Worm (Caenorhabditis elegans) whole organism, L4 larva: Measurements from ENCODE around the gene polq-1.

ENCODE experiments used
- D1046.2 ChIP-seq: fragments of 200-800 bp; sonication (Bioruptor generic); IDR thresholded peaks from 2 replicates; pipeline ENCODE4 v1.3.6; 2022; ENCODE audit warnings: missing genetic modification characterization, missing compliant biosample characterization
- F26F4.8 ChIP-seq: fragments of 200-800 bp; sonication (Bioruptor generic); conservative IDR thresholded peaks from 2 replicates; pipeline ENCODE4 v1.3.6; 2022; ENCODE audit warnings: missing genetic modification characterization, missing compliant biosample characterization
- Y48G9A.11 ChIP-seq: fragments of 200-800 bp; sonication (Bioruptor generic); IDR thresholded peaks from 2 replicates; pipeline ENCODE4 v1.3.6; 2022; ENCODE audit warnings: missing genetic modification reagents, missing genetic modification characterization, missing compliant biosample characterization
- Y5F2A.4 ChIP-seq: fragments of 200-800 bp; sonication (Bioruptor generic); optimal IDR thresholded peaks from 2 replicates; lab custom pipeline; 2018; ENCODE audit warnings: mild to moderate bottlenecking, missing genetic modification characterization, missing compliant biosample characterization
- Y75B8A.6 ChIP-seq: fragments of 200-800 bp; sonication (Bioruptor generic); IDR thresholded peaks from 2 replicates; pipeline ENCODE4 v1.3.6; 2022; ENCODE audit warnings: missing genetic modification reagents, missing genetic modification characterization, missing compliant biosample characterization
- ZK546.5 ChIP-seq, 2 experiments: sonication (generic microtip); optimal IDR thresholded peaks; 2 replicates each; lab custom pipeline; 2017; ENCODE audit warnings: missing biosample characterization in 2 of 2, missing genetic modification characterization in 2 of 2
- aha-1 ChIP-seq: fragments of 150-350 bp; peaks from one replicate; lab custom pipeline; 2014; ENCODE audit warnings: missing biosample characterization, missing genetic modification characterization
- ama-1 ChIP-seq: fragments of 150-350 bp; optimal IDR thresholded peaks from 2 replicates; lab custom pipeline; 2014; ENCODE audit warnings: inconsistent platforms, mixed read lengths
- arid-1 ChIP-seq: fragments of 200-800 bp; sonication (Bioruptor generic); conservative IDR thresholded peaks from 2 replicates; pipeline ENCODE4 v1.3.6; 2022; ENCODE audit warnings: missing genetic modification reagents, missing genetic modification characterization, missing compliant biosample characterization
- ceh-20 ChIP-seq: fragments of 200-800 bp; sonication (Bioruptor generic); IDR thresholded peaks from 2 replicates; pipeline ENCODE4 v1.3.6; 2022; ENCODE audit warnings: missing genetic modification reagents, missing genetic modification characterization, missing compliant biosample characterization
- ceh-28 ChIP-seq: fragments of 150-350 bp; optimal IDR thresholded peaks from 2 replicates; lab custom pipeline; 2014; ENCODE audit warnings: missing biosample characterization, missing genetic modification reagents, missing genetic modification characterization
- ceh-44 ChIP-seq: fragments of 200-800 bp; sonication (Bioruptor generic); IDR thresholded peaks from 2 replicates; pipeline ENCODE4 v1.3.6; 2022; ENCODE audit warnings: missing genetic modification reagents, missing genetic modification characterization, missing compliant biosample characterization
- daf-16 ChIP-seq, 3 experiments: sonication (generic microtip); optimal IDR thresholded peaks; 2 replicates each; lab custom pipeline; 2016 to 2017; ENCODE audit warnings: missing genetic modification characterization in 3 of 3, missing genetic modification reagents in 3 of 3, mild to moderate bottlenecking in 2 of 3, missing compliant biosample characterization in 2 of 3, missing biosample characterization in 1 of 3, moderate library complexity in 1 of 3
- dpl-1 ChIP-seq: fragments of 150-350 bp; optimal IDR thresholded peaks from 2 replicates; lab custom pipeline; 2014; ENCODE audit warnings: missing biosample characterization, missing genetic modification reagents, missing genetic modification characterization
- dve-1 ChIP-seq: sonication (generic microtip); optimal IDR thresholded peaks from 2 replicates; lab custom pipeline; 2017; ENCODE audit warnings: antibody characterized with exemption, mild to moderate bottlenecking, missing genetic modification characterization, missing compliant biosample characterization; ENCODE audit not compliant: insufficient read depth
- egl-43 ChIP-seq: fragments of 200-800 bp; sonication (Bioruptor generic); IDR thresholded peaks from 2 replicates; pipeline ENCODE4 v1.3.6; 2022; ENCODE audit warnings: missing genetic modification reagents, missing genetic modification characterization, missing compliant biosample characterization
- hif-1 ChIP-seq, 2 experiments: sonication (generic microtip); optimal IDR thresholded peaks; 2 replicates each; lab custom pipeline; 2016 to 2017; ENCODE audit warnings: missing compliant biosample characterization in 2 of 2, missing genetic modification characterization in 2 of 2, missing genetic modification reagents in 2 of 2, missing genotype in 2 of 2, mild to moderate bottlenecking in 1 of 2
- lim-7 ChIP-seq: fragments of 200-800 bp; sonication (Bioruptor generic); IDR thresholded peaks from 2 replicates; pipeline ENCODE4 v1.3.6; 2022; ENCODE audit warnings: missing genetic modification characterization, missing compliant biosample characterization
- lin-38 ChIP-seq: fragments of 200-800 bp; sonication (Bioruptor generic); IDR thresholded peaks from 2 replicates; pipeline ENCODE4 v1.3.6; 2022; ENCODE audit warnings: missing genetic modification reagents, missing genetic modification characterization, missing compliant biosample characterization
- lin-39 ChIP-seq: fragments of 150-350 bp; optimal IDR thresholded peaks from 2 replicates; lab custom pipeline; 2014; ENCODE audit warnings: missing biosample characterization, missing genetic modification reagents, missing genetic modification characterization
- lir-3 ChIP-seq: sonication (generic microtip); optimal IDR thresholded peaks from 2 replicates; lab custom pipeline; 2016; ENCODE audit warnings: mild to moderate bottlenecking, missing genetic modification characterization, missing compliant biosample characterization
- lsy-2 ChIP-seq, 2 experiments: fragments of 150-350 bp in 1 of 2; sonication (generic microtip) in 1 of 2; optimal IDR thresholded peaks; 2 replicates each; lab custom pipeline; 2014 to 2017; ENCODE audit warnings: missing biosample characterization in 2 of 2, missing genetic modification characterization in 2 of 2
- madf-5 ChIP-seq, 2 experiments: fragments of 200-800 bp; sonication (Bioruptor generic); IDR thresholded peaks; 2 replicates each; pipeline ENCODE4 v1.3.6; 2022; ENCODE audit warnings: missing compliant biosample characterization in 2 of 2, missing genetic modification characterization in 2 of 2
- madf-9 ChIP-seq: fragments of 200-800 bp; sonication (Bioruptor generic); conservative IDR thresholded peaks from 2 replicates; pipeline ENCODE4 v1.3.6; 2022; ENCODE audit warnings: missing genetic modification reagents, missing genetic modification characterization, missing compliant biosample characterization
- mdl-1 ChIP-seq, 2 experiments: fragments of 150-350 bp in 1 of 2; sonication (generic microtip) in 1 of 2; optimal IDR thresholded peaks; 2 replicates each; lab custom pipeline; 2014 to 2017; ENCODE audit warnings: missing biosample characterization in 2 of 2, missing genetic modification characterization in 2 of 2
- mdt-29 ChIP-seq: fragments of 200-800 bp; sonication (Bioruptor generic); IDR thresholded peaks from 2 replicates; pipeline ENCODE4 v1.3.6; 2022; ENCODE audit warnings: missing genetic modification reagents, missing genetic modification characterization, missing compliant biosample characterization
- nhr-102 ChIP-seq: sonication (generic microtip); optimal IDR thresholded peaks from 2 replicates; lab custom pipeline; 2016; ENCODE audit warnings: mild to moderate bottlenecking, missing genetic modification characterization, moderate library complexity, missing compliant biosample characterization
- nhr-237 ChIP-seq: sonication (generic microtip); optimal IDR thresholded peaks from 2 replicates; lab custom pipeline; 2017; ENCODE audit warnings: missing biosample characterization, missing genetic modification characterization
- nhr-25 ChIP-seq: sonication (generic microtip); optimal IDR thresholded peaks from 2 replicates; lab custom pipeline; 2017; ENCODE audit warnings: missing genetic modification characterization, mild to moderate bottlenecking, missing compliant biosample characterization, antibody characterized with exemption, moderate library complexity, borderline replicate concordance; ENCODE audit not compliant: insufficient read depth
- nhr-42 ChIP-seq: fragments of 200-800 bp; sonication (Bioruptor generic); IDR thresholded peaks from 2 replicates; pipeline ENCODE4 v1.3.6; 2022; ENCODE audit warnings: missing genetic modification characterization, missing compliant biosample characterization
- nhr-48 ChIP-seq: sonication (generic microtip); optimal IDR thresholded peaks from 2 replicates; lab custom pipeline; 2016; ENCODE audit warnings: mild to moderate bottlenecking, missing genetic modification characterization, missing compliant biosample characterization
- pqm-1 ChIP-seq: sonication (generic microtip); optimal IDR thresholded peaks from 2 replicates; lab custom pipeline; 2017; ENCODE audit warnings: missing biosample characterization, missing genetic modification characterization
- set-16 ChIP-seq: fragments of 200-800 bp; sonication (Bioruptor generic); IDR thresholded peaks from 2 replicates; pipeline ENCODE4 v1.3.6; 2022; ENCODE audit warnings: missing genetic modification reagents, missing genetic modification characterization, missing compliant biosample characterization
- skn-1 ChIP-seq: fragments of 150-350 bp; optimal IDR thresholded peaks from 2 replicates; lab custom pipeline; 2014; ENCODE audit warnings: missing biosample characterization, missing genetic modification characterization
- spr-1 ChIP-seq: sonication (generic microtip); optimal IDR thresholded peaks from 2 replicates; lab custom pipeline; 2016; ENCODE audit warnings: mild to moderate bottlenecking, missing genetic modification characterization, missing compliant biosample characterization
- tag-97 ChIP-seq: fragments of 200-800 bp; sonication (Bioruptor generic); IDR thresholded peaks from 2 replicates; pipeline ENCODE4 v1.3.6; 2022; ENCODE audit warnings: missing genetic modification characterization, missing compliant biosample characterization
- unc-62 ChIP-seq, 3 experiments: fragments of 150-350 bp in 1 of 3; sonication (generic microtip); optimal IDR thresholded peaks in 2 of 3; peaks in 1 of 3; 1 replicate in 1 of 3; 2 replicates in 2 of 3; lab custom pipeline; 2014 to 2017; ENCODE audit warnings: missing biosample characterization in 3 of 3, missing genetic modification characterization in 3 of 3, missing genetic modification reagents in 3 of 3, missing genotype in 1 of 3
- vab-7 ChIP-seq: fragments of 200-800 bp; sonication (Bioruptor generic); IDR thresholded peaks from 2 replicates; pipeline ENCODE4 v1.3.6; 2022; ENCODE audit warnings: missing genetic modification reagents, missing genetic modification characterization, missing compliant biosample characterization
- zfp-2 ChIP-seq: sonication (generic microtip); optimal IDR thresholded peaks from 2 replicates; lab custom pipeline; 2016; ENCODE audit warnings: mild to moderate bottlenecking, missing genetic modification characterization, missing compliant biosample characterization

The polq-1 gene

DNA sequence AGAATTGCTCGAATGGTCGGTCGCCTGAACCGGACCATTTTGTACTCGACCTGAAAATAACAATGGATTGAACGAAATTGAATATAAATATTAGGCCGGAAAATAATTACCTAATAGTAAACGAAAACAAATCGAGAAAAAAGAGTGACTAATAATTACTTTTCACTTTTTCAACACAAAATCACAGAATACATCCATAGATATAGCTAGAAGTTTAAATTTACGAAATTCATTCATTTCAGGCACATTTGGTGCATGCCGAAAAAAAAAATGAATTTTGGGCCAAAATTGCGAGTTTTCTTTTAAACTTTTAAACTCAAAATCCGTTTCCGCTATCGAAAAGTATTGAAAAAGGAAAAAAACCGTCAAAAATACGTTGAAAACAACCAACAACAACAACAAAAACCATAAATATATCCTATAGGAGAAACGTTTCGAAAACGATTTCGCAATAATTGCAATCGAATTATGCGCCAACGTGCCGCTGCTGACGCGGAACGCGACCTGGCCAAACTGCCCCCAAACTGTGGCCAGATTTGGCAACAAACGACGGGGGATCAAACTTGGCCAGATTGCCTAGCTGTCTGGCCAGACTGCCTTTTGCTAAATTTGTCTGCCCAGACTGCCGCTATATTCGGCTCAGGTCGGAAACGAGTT is 17.6 kb downstream of the polq-1 start, which contains the start of gene Y37B11A.3 (continued):
- TF ChIP-seq dve-1 (tag; lab: Kevin White, UChicago), result peak; percentile 73
- TF ChIP-seq pqm-1, result no peak
- no peak for TF ChIP-seq skn-1 (tag; lab: Kevin White, UChicago)
- no peak for TF ChIP-seq nhr-25 (tag; lab: Kevin White, UChicago)

DNA sequence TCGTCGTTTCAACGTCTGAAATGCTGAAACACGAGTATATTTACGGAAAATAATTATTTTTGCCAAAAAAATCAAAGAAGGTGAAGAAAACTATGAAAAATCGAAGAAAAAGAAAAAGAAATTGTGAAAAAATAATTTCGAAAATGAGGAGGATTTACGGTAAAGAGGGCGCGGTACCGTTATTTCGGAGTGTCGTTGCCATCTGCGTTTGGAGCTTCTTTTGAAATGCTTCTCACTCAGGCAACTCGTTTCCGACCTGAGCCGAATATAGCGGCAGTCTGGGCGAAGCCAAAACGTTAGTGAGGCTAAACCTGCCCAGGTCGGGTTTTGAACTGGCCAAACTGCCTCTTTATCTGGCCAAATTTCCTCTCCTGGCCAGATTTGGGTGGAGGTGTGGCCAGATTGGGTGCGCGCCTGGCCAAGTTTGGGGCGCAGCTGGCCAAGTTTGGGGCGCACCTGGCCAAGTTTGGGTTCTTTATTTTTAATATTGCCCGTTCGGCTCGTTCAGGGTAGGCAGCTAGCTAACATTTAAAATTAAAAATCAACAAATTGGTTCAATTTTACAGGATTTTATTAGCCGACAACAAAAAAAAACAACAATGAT is 19.1 kb downstream of the polq-1 start:
- 0 out of 2 replicates have a peak, but pooled peaks have one; percentile 36 for TF ChIP-seq ceh-44 (GFP tag; lab: Robert Waterston, UW)
- TF ChIP-seq vab-7 (GFP tag; lab: Robert Waterston, UW), result peak; percentile 56
- TF ChIP-seq egl-43 (GFP tag; lab: Robert Waterston, UW), result peak; percentile 46; the same call in 1 of the 2 replicates
- peak; percentile 97 for TF ChIP-seq Y48G9A.11
- peak; percentile 65 for TF ChIP-seq set-16 (GFP tag; lab: Robert Waterston, UW)

DNA sequence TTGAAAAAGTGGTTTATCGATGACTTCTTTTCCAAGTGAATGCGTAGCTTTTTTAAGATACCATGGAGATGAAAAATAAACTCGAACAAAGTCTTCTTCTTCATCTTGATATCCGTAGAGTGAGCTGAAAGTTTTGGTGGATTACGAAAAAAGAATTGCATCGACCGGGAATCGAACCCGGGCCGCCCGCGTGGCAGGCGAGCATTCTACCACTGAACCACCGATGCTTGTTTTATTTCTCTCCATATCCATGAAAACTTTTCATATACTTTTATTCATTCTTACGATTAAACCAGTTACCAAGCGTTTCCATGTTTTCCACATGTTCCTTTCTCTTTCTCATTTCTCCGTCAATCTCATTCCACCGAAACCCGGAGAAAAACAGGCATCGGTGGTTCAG is 20.9 kb downstream of the polq-1 start:
- TF ChIP-seq unc-62 (GFP tag; optimal IDR thresholded peaks at IDR 0.05 in 1 of 2; lab: Kevin White, UChicago), result no peak
- TF ChIP-seq unc-62 (tag; optimal IDR thresholded peaks at IDR 0.05; lab: Kevin White, UChicago), result no peak
- TF ChIP-seq F26F4.8 (GFP tag; lab: Robert Waterston, UW), result 0 out of 2 replicates have a peak, but pooled peaks have one; percentile 69
- TF ChIP-seq mdt-29 (GFP tag; lab: Robert Waterston, UW), result peak; percentile 26; the same call in 1 of the 2 replicates
- no peak for TF ChIP-seq nhr-42
- TF ChIP-seq set-16 (GFP tag; lab: Robert Waterston, UW), result no peak
- TF ChIP-seq ceh-28 (tag; lab: Kevin White, UChicago), result no peak
- TF ChIP-seq Y75B8A.6 (GFP tag; lab: Robert Waterston, UW), result no peak
- peak; percentile 78 for TF ChIP-seq arid-1 (GFP tag; lab: Robert Waterston, UW)
- TF ChIP-seq nhr-237 (tag; lab: Kevin White, UChicago), result no peak
- TF ChIP-seq lim-7 (GFP tag; lab: Robert Waterston, UW), result peak; percentile 74
- TF ChIP-seq daf-16 (GFP tag; optimal IDR thresholded peaks at IDR 0.05; lab: Kevin White, UChicago), result no peak
- no peak for TF ChIP-seq daf-16 (tag; optimal IDR thresholded peaks at IDR 0.05; lab: Kevin White, UChicago)
- peak; percentile 72; the same call in 1 of the 2 replicates for TF ChIP-seq egl-43 (GFP tag; lab: Robert Waterston, UW)
- no peak for TF ChIP-seq aha-1 (tag; lab: Kevin White, UChicago)
- TF ChIP-seq madf-5 (GFP tag; IDR thresholded peaks at IDR 0.05; lab: Robert Waterston, UW), result peak in 1 of 2 experiments; percentile 76; a peak in 1 of 4 replicates
- TF ChIP-seq dpl-1, result no peak
- no peak for TF ChIP-seq ceh-20 (GFP tag; lab: Robert Waterston, UW)
- no peak for TF ChIP-seq Y5F2A.4
- no peak for TF ChIP-seq nhr-48 (tag; lab: Kevin White, UChicago)
- TF ChIP-seq hif-1 (tag; optimal IDR thresholded peaks at IDR 0.05; lab: Kevin White, UChicago), result no peak
- peak; percentile 88 for TF ChIP-seq Y48G9A.11
- no peak for TF ChIP-seq nhr-102
- TF ChIP-seq spr-1 (tag; lab: Kevin White, UChicago), result no peak
- no peak for TF ChIP-seq lir-3 (tag; lab: Kevin White, UChicago)
- TF ChIP-seq lin-39 (tag; lab: Kevin White, UChicago), result no peak
- TF ChIP-seq lsy-2 (tag; optimal IDR thresholded peaks at IDR 0.05; lab: Kevin White, UChicago), result no peak
- no peak for TF ChIP-seq mdl-1 (tag; optimal IDR thresholded peaks at IDR 0.05; lab: Kevin White, UChicago)
- TF ChIP-seq D1046.2, result 0 out of 2 replicates have a peak, but pooled peaks have one; percentile 15
- no peak for TF ChIP-seq ZK546.5 (tag; optimal IDR thresholded peaks at IDR 0.05; lab: Kevin White, UChicago)
- no peak for TF ChIP-seq ama-1 (lab: Kevin White, UChicago)
- peak; percentile 65; the same call in 1 of the 2 replicates for TF ChIP-seq vab-7 (GFP tag; lab: Robert Waterston, UW)
- no peak for TF ChIP-seq zfp-2 (tag; lab: Kevin White, UChicago)
- no peak for TF ChIP-seq madf-9 (GFP tag; lab: Robert Waterston, UW)
- TF ChIP-seq lin-38 (GFP tag; lab: Robert Waterston, UW), result no peak
- no peak for TF ChIP-seq tag-97 (GFP tag; lab: Robert Waterston, UW)
